Worm (Caenorhabditis elegans): Measurements from ENCODE around the gene nlp-63.

nlp-63 gene

ce11 chrII:10174338-10174737, 19.1 kb downstream of the nlp-63 start, which contains the start of gene F33H1.4 (continued):
- no peak for TF ChIP-seq xnd-1 (tag; optimal IDR thresholded peaks at IDR 0.05)
- no peak for TF ChIP-seq ztf-26 (tag; optimal IDR thresholded peaks at IDR 0.05)

DNA sequence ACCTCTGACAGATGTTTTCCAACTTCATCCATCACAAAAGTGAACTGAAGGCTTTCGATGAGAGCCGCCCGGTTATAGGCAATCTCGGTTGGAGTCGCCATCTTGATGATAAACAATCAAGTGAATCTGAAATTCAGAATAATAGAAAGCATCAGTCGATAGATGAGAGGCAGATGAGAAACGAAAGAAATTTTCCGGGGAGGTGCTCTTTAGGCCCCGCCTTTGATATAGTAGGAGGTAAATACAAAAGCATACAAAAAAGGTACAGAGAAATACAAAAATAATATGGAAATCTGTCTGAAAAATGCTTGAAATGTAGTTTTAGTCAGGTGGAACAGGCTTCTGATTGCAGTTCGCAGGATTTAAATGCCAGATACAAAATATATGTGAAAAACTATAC, 27.4 kb downstream of the nlp-63 start, which contains the start of gene srd-1:
TSS of gene srd-1 (minus strand) at position 101 of the 400 bp plus-strand sequence.
- TF ChIP-seq F23B12.7 (tag; optimal IDR thresholded peaks at IDR 0.05; ENCODE audit: insufficient read depth) = no peak
- no peak for TF ChIP-seq C17E4.6 (GFP tag; IDR thresholded peaks at IDR 0.05)
- no peak for TF ChIP-seq dpl-1 (GFP tag; optimal IDR thresholded peaks at IDR 0.05)
- TF ChIP-seq lsy-27 (tag; optimal IDR thresholded peaks at IDR 0.05; ENCODE audit: borderline replicate concordance, insufficient read depth) = no peak
- no peak for TF ChIP-seq sdz-38 (tag; optimal IDR thresholded peaks at IDR 0.05)
- no peak for TF ChIP-seq lin-35 (GFP tag; optimal IDR thresholded peaks at IDR 0.05)
- no peak for TF ChIP-seq F57A8.1 (GFP tag; optimal IDR thresholded peaks at IDR 0.05)

ce11 chrII:10187808-10188207, 32.6 kb downstream of the nlp-63 start, which contains the start of gene srd-2:
Gene srd-2, minus strand, starts transcription at chrII:10187908.
- no peak for TF ChIP-seq Y53G8AR.9 (GFP tag; conservative IDR thresholded peaks at IDR 0.05)

DNA sequence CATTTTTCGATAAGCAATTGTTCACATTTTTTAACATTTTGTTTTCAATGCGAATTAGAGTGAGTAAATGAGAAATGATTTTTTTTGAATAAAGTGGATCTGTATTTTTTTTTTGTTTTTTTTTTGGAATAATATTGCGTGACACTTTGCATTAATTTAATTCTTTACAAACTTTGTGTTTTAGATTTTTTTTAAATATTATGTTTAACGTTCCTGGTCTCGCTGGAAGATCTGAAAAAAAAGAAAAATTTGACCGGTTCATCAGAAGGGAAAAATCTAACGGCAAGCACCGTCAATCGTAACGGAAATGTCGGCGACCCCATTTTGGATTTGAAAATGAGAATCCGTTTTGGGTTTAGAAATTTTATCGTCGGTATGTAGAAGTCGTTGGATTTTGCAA, 34.2 kb downstream of the nlp-63 start, which contains the start of gene cdc-25.4:
TSS of gene cdc-25.4 (minus strand) at position 101 of the 400 bp plus-strand sequence.
- TF ChIP-seq chd-7 (tag; optimal IDR thresholded peaks at IDR 0.05) (no peak), Y67H2A.10 (GFP tag; conservative IDR thresholded peaks at IDR 0.05) (no peak), hmg-20 (GFP tag; IDR thresholded peaks at IDR 0.05) (no peak), ztf-25 (GFP tag; IDR thresholded peaks at IDR 0.05) (no peak), ets-4 (GFP tag; optimal IDR thresholded peaks at IDR 0.05) (no peak), him-1 (tag; optimal IDR thresholded peaks at IDR 0.05) (no peak)

ce11 chrII:10192207-10192606, 37.0 kb downstream of the nlp-63 start, which contains the start of gene R05H5.7:
Gene R05H5.7, plus strand, starts transcription at chrII:10192507.
- no peak for TF ChIP-seq F57C9.4 (tag; optimal IDR thresholded peaks at IDR 0.05)
- no peak for TF ChIP-seq ceh-91 (GFP tag; IDR thresholded peaks at IDR 0.05)
- no peak for TF ChIP-seq atf-7 (tag; optimal IDR thresholded peaks at IDR 0.05)
- TF ChIP-seq bed-2 (GFP tag; IDR thresholded peaks at IDR 0.05) = no peak

- TF ChIP-seq madf-6 (GFP tag; IDR thresholded peaks at IDR 0.05) = no peak
- no peak for TF ChIP-seq madf-8 (GFP tag; conservative IDR thresholded peaks at IDR 0.05)
- no peak for TF ChIP-seq zfh-2 (GFP tag; conservative IDR thresholded peaks at IDR 0.05)
- TF ChIP-seq T26A5.8 (tag; optimal IDR thresholded peaks at IDR 0.05) = no peak
- TF ChIP-seq mel-28 (tag; optimal IDR thresholded peaks at IDR 0.05; ENCODE audit: borderline replicate concordance) = no peak
- no peak for TF ChIP-seq B0261.1 (tag; optimal IDR thresholded peaks at IDR 0.05)
- TF ChIP-seq Y56A3A.18 (GFP tag; IDR thresholded peaks at IDR 0.05) = no peak
- no peak for TF ChIP-seq lin-40 (tag; optimal IDR thresholded peaks at IDR 0.05)
- TF ChIP-seq aptf-2 (GFP tag; conservative IDR thresholded peaks at IDR 0.05) = no peak
- no peak for TF ChIP-seq atf-7 (tag; optimal IDR thresholded peaks at IDR 0.05)
- no peak for TF ChIP-seq F52B5.7 (tag; optimal IDR thresholded peaks at IDR 0.05)
Measured at ce11 chrII:10194605-10195004, 39.4 kb downstream of the nlp-63 start, which contains the start of gene srb-6. Gene srb-6, plus strand, starts transcription at chrII:10194905.

Data from whole organism, young adult.